Worm (Caenorhabditis elegans) whole organism, L2 larva: Measurements from ENCODE around the gene F22F1.2.
"Not testable (repeated sequence)": the region's sequence is repeated elsewhere in the genome, so short reads cannot be mapped to it uniquely, and the experiment has no call there.

Experiments
- C34F6.9 ChIP-seq: fragments of 150-350 bp; optimal IDR thresholded peaks from 2 replicates; lab custom pipeline; 2014; ENCODE audit warnings: missing biosample characterization, missing genetic modification characterization
- R02D3.7 ChIP-seq: fragments of 150-350 bp; optimal IDR thresholded peaks from 2 replicates; lab custom pipeline; 2014; ENCODE audit warnings: missing biosample characterization, missing genetic modification characterization
- Y55F3AM.14 ChIP-seq: fragments of 200-800 bp; sonication (Bioruptor generic); optimal IDR thresholded peaks from 2 replicates; lab custom pipeline; 2018; ENCODE audit warnings: mild to moderate bottlenecking, missing genetic modification characterization, missing compliant biosample characterization
- ZK546.5 ChIP-seq: sonication (generic microtip); optimal IDR thresholded peaks from 2 replicates; lab custom pipeline; 2017; ENCODE audit warnings: missing biosample characterization, missing genetic modification characterization
- alr-1 ChIP-seq: fragments of 150-350 bp; optimal IDR thresholded peaks from 2 replicates; lab custom pipeline; 2014; ENCODE audit warnings: missing biosample characterization, missing genetic modification characterization
- aly-2 ChIP-seq: fragments of 150-350 bp; optimal IDR thresholded peaks from 2 replicates; lab custom pipeline; 2014; ENCODE audit warnings: missing biosample characterization, missing genetic modification characterization
- ama-1 ChIP-seq: fragments of 150-350 bp; optimal IDR thresholded peaks from 2 replicates; lab custom pipeline; 2018; ENCODE audit warnings: inconsistent platforms
- blmp-1 ChIP-seq: sonication (generic microtip); optimal IDR thresholded peaks from 2 replicates; lab custom pipeline; 2017; ENCODE audit warnings: missing genetic modification characterization, mild to moderate bottlenecking, missing compliant biosample characterization, antibody characterized with exemption, moderate library complexity; ENCODE audit not compliant: insufficient read depth
- ceh-82 ChIP-seq: fragments of 150-350 bp; optimal IDR thresholded peaks from 2 replicates; lab custom pipeline; 2014; ENCODE audit warnings: missing biosample characterization, missing genetic modification characterization
- crh-2 ChIP-seq: sonication (generic microtip); optimal IDR thresholded peaks from 2 replicates; lab custom pipeline; 2017; ENCODE audit warnings: missing biosample characterization, missing genetic modification characterization
- dmd-4 ChIP-seq: sonication (generic microtip); optimal IDR thresholded peaks from 2 replicates; lab custom pipeline; 2017; ENCODE audit warnings: missing biosample characterization, missing genetic modification characterization
- elt-1 ChIP-seq: fragments of 150-350 bp; optimal IDR thresholded peaks from 2 replicates; lab custom pipeline; 2014; ENCODE audit warnings: missing biosample characterization, missing genetic modification characterization
- gmeb-1 ChIP-seq: fragments of 150-350 bp; optimal IDR thresholded peaks from 2 replicates; lab custom pipeline; 2014; ENCODE audit warnings: missing biosample characterization, missing genetic modification characterization
- lin-13 ChIP-seq: fragments of 150-350 bp; optimal IDR thresholded peaks from 2 replicates; lab custom pipeline; 2014; ENCODE audit warnings: missing biosample characterization, missing genetic modification reagents, missing genetic modification characterization
- lin-39 ChIP-seq: fragments of 150-350 bp; optimal IDR thresholded peaks from 2 replicates; lab custom pipeline; 2014; ENCODE audit warnings: missing biosample characterization, missing genetic modification reagents, missing genetic modification characterization
- mab-5 ChIP-seq: fragments of 150-350 bp; optimal IDR thresholded peaks from 2 replicates; lab custom pipeline; 2014; ENCODE audit warnings: missing biosample characterization, missing genetic modification characterization
- mdl-1 ChIP-seq, 2 experiments: fragments of 150-350 bp in 1 of 2; sonication (generic microtip) in 1 of 2; optimal IDR thresholded peaks; 2 replicates each; lab custom pipeline; 2017; ENCODE audit warnings: missing biosample characterization in 2 of 2, missing genetic modification characterization in 2 of 2
- nhr-10 ChIP-seq: sonication (generic microtip); optimal IDR thresholded peaks from 2 replicates; lab custom pipeline; 2017; ENCODE audit warnings: missing biosample characterization, missing genetic modification characterization
- nhr-12 ChIP-seq: fragments of 150-350 bp; optimal IDR thresholded peaks from 2 replicates; lab custom pipeline; 2014; ENCODE audit warnings: missing biosample characterization, missing genetic modification characterization
- nhr-21 ChIP-seq: fragments of 150-350 bp; optimal IDR thresholded peaks from 2 replicates; lab custom pipeline; 2014; ENCODE audit warnings: missing biosample characterization, missing genetic modification characterization
- nhr-23 ChIP-seq: fragments of 150-350 bp; optimal IDR thresholded peaks from 2 replicates; lab custom pipeline; 2014; ENCODE audit warnings: missing biosample characterization, missing genetic modification reagents, missing genetic modification characterization
- nhr-237 ChIP-seq: fragments of 150-350 bp; optimal IDR thresholded peaks from 2 replicates; lab custom pipeline; 2014; ENCODE audit warnings: missing biosample characterization, missing genetic modification characterization
- nhr-25 ChIP-seq: fragments of 150-350 bp; sonication (generic microtip); optimal IDR thresholded peaks from 3 replicates; lab custom pipeline; 2014; ENCODE audit warnings: missing biosample characterization, missing genetic modification characterization
- nhr-6 ChIP-seq: fragments of 150-350 bp; optimal IDR thresholded peaks from 2 replicates; lab custom pipeline; 2014; ENCODE audit warnings: missing biosample characterization, missing genetic modification characterization
- sem-4 ChIP-seq: fragments of 150-350 bp; optimal IDR thresholded peaks from 2 replicates; lab custom pipeline; 2014; ENCODE audit warnings: missing biosample characterization, missing genetic modification reagents, missing genetic modification characterization
- skn-1 ChIP-seq: sonication (generic microtip); optimal IDR thresholded peaks from 2 replicates; lab custom pipeline; 2017; ENCODE audit warnings: missing biosample characterization, missing genetic modification characterization
- sma-3 ChIP-seq: sonication (generic microtip); optimal IDR thresholded peaks from 2 replicates; lab custom pipeline; 2016; ENCODE audit warnings: missing genetic modification reagents, missing genetic modification characterization, missing compliant biosample characterization
- sma-9 ChIP-seq, 2 experiments: fragments of 150-350 bp in 1 of 2; sonication (generic microtip) in 1 of 2; optimal IDR thresholded peaks; 2 replicates each; lab custom pipeline; 2014 to 2016; ENCODE audit warnings: missing genetic modification characterization in 2 of 2, mild to moderate bottlenecking in 1 of 2, missing biosample characterization in 1 of 2, missing compliant biosample characterization in 1 of 2, missing genetic modification reagents in 1 of 2, moderate library complexity in 1 of 2
- snpc-4 ChIP-seq: fragments of 150-350 bp; optimal IDR thresholded peaks from 2 replicates; lab custom pipeline; 2014; ENCODE audit warnings: missing biosample characterization, missing genetic modification characterization
- unc-39 ChIP-seq: fragments of 150-350 bp; optimal IDR thresholded peaks from 2 replicates; lab custom pipeline; 2014; ENCODE audit warnings: missing biosample characterization, missing genetic modification characterization
- unc-55 ChIP-seq: fragments of 150-350 bp; sonication (generic microtip); optimal IDR thresholded peaks from 3 replicates; lab custom pipeline; 2014; ENCODE audit warnings: missing biosample characterization, missing genetic modification reagents, missing genetic modification characterization
- zag-1 ChIP-seq: fragments of 150-350 bp; optimal IDR thresholded peaks from 2 replicates; lab custom pipeline; 2014; ENCODE audit warnings: missing biosample characterization, missing genetic modification characterization
- ztf-4 ChIP-seq: fragments of 150-350 bp; optimal IDR thresholded peaks from 2 replicates; lab custom pipeline; 2014; ENCODE audit warnings: missing biosample characterization, missing genetic modification characterization

F22F1.2 gene

DNA sequence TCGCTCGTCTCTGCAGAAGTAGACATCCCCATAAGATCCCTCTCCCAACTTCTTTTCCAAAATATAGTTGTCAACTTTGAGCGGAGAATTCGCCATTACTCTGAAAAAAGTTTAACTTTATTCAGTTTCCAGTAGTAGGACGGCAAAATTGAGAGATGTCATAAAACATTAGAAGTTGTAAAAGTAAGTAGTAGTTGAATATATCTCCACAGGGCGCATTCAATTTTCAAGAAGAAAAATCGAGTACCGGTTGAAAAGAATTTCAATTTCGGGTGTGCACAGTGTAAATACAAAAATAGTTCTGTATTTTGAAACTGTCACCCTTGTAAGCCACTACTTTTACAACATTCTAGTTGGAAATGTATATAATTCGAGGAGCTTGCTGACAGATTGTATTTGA lies at the start of gene F22F1.2:
Gene F22F1.2 (minus strand): TSS at position 101 of the 400 bp plus-strand sequence.
- TF ChIP-seq nhr-21 (tag; lab: Kevin White, UChicago) (no peak), nhr-12 (tag; lab: Kevin White, UChicago) (no peak), R02D3.7 (tag; lab: Kevin White, UChicago) (no peak), Y55F3AM.14 (GFP tag; lab: Kevin White, UChicago) (no peak), skn-1 (tag; lab: Kevin White, UChicago) (no peak), nhr-6 (no peak), ZK546.5 (tag; lab: Kevin White, UChicago) (no peak), dmd-4 (tag; lab: Kevin White, UChicago) (no peak), nhr-237 (tag; lab: Kevin White, UChicago) (no peak), gmeb-1 (tag; lab: Kevin White, UChicago) (no peak), sma-3 (GFP tag; lab: Kevin White, UChicago) (no peak), unc-55 (no peak), blmp-1 (tag; lab: Kevin White, UChicago) (no peak), snpc-4 (no peak), mab-5 (no peak)

- TF ChIP-seq nhr-237 (tag; lab: Kevin White, UChicago) = no peak
- no peak for TF ChIP-seq R02D3.7 (tag; lab: Kevin White, UChicago)
- no peak for TF ChIP-seq elt-1 (tag; lab: Kevin White, UChicago)
- TF ChIP-seq ZK546.5 (tag; lab: Kevin White, UChicago) = no peak
- no peak for TF ChIP-seq sma-3 (GFP tag; lab: Kevin White, UChicago)
- no peak for TF ChIP-seq ama-1 (lab: Kevin White, UChicago)
- TF ChIP-seq ztf-4 (tag; lab: Kevin White, UChicago) = no peak
- TF ChIP-seq nhr-6 = no peak
- no peak for TF ChIP-seq crh-2 (tag; lab: Kevin White, UChicago)
- TF ChIP-seq dmd-4 (tag; lab: Kevin White, UChicago) = no peak
- TF ChIP-seq nhr-25 = no peak
- TF ChIP-seq blmp-1 (tag; lab: Kevin White, UChicago) = peak; percentile 84
- TF ChIP-seq sem-4 (tag; lab: Kevin White, UChicago) = peak; percentile 2
Measured at ce11 chrX:8200206-8200605, 49.7 kb upstream of the F22F1.2 start.

ce11 chrX:8193213-8193612 lies 42.7 kb upstream of the F22F1.2 start:
- no peak for TF ChIP-seq zag-1
- no peak for TF ChIP-seq ceh-82
- TF ChIP-seq crh-2 (tag; lab: Kevin White, UChicago) = peak; percentile 28
- no peak for TF ChIP-seq sma-3 (GFP tag; lab: Kevin White, UChicago)
- no peak for TF ChIP-seq lin-39
- no peak for TF ChIP-seq dmd-4 (tag; lab: Kevin White, UChicago)

ce11 chrX:8185037-8185436 lies 34.5 kb upstream of the F22F1.2 start, which contains the start of gene C17H11.5:
TSS of gene C17H11.5 (minus strand) at chrX:8185137.
- TF ChIP-seq aly-2 = no peak
- no peak for TF ChIP-seq sma-9 (GFP tag; optimal IDR thresholded peaks at IDR 0.05; lab: Kevin White, UChicago)
- TF ChIP-seq sma-9 (tag; optimal IDR thresholded peaks at IDR 0.05; lab: Kevin White, UChicago) = no peak
- TF ChIP-seq Y55F3AM.14 (GFP tag; lab: Kevin White, UChicago) = no peak
- no peak for TF ChIP-seq dmd-4 (tag; lab: Kevin White, UChicago)
- TF ChIP-seq snpc-4 = no peak
- no peak for TF ChIP-seq ztf-4 (tag; lab: Kevin White, UChicago)
- TF ChIP-seq sma-3 (GFP tag; lab: Kevin White, UChicago) = no peak
- no peak for TF ChIP-seq nhr-23 (tag; lab: Kevin White, UChicago)
- TF ChIP-seq unc-39 (tag; lab: Kevin White, UChicago) = no peak
- TF ChIP-seq ZK546.5 (tag; lab: Kevin White, UChicago) = no peak
- TF ChIP-seq lin-13 = no peak
- TF ChIP-seq C34F6.9 (tag; lab: Kevin White, UChicago) = no peak
- no peak for TF ChIP-seq mdl-1 (tag; optimal IDR thresholded peaks at IDR 0.05; lab: Kevin White, UChicago)

DNA sequence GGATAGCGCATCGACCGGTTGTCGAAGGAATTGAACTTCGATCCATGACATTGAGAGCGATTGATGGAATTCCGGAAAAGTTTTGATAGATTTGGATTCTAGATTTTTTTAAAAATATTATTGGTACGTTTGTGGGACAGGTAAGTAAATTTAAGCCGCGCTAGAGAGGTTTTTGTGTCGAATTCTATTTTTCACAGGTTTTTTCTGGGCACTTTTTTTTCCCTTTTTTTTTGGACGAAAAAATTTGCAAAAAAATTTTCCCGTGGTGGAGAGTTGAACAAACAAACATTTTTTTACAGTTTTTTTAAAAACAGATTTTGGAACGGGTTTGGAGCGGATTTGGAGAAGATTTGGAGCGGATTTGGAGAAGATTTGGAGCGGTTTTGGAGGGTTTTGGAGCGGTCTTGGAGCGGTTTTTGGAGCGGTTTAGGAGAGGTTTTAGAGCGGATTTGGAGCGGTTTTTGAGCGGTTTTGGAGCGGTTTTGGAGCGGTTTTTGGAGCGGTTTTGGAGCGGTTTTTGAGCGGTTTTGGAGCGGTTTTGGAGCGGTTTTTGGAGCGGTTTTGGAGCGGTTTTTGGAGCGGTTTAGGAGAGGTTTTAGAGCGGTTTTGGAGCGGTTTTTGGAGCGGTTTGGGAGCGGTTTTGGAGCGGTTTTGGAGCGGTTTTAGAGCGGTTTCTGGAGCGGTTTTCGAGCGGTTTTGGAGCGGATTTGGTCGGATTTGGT lies 31.2 kb upstream of the F22F1.2 start, which contains the start of gene C17H11.4:
Gene C17H11.4 (minus strand): TSS at position 51 of the 722 bp plus-strand sequence.
- not testable (repeated sequence) for TF ChIP-seq nhr-10; mab-5; alr-1 (tag; lab: Kevin White, UChicago)
